Worm (Caenorhabditis elegans) whole organism, midembryonic: ENCODE results near the gene mcm-3.

Experiments used
- cog-1 ChIP-seq: sonication (generic microtip); optimal IDR thresholded peaks from 2 replicates; lab custom pipeline; 2016; ENCODE audit warnings: missing genetic modification characterization, missing compliant biosample characterization
- flt-1 ChIP-seq: fragments of 200-800 bp; sonication (Bioruptor generic); IDR thresholded peaks from 2 replicates; pipeline ENCODE4 v1.3.6; 2022; ENCODE audit warnings: missing genetic modification characterization, missing compliant biosample characterization
- tab-1 ChIP-seq: fragments of 200-800 bp; sonication (Bioruptor generic); IDR thresholded peaks from 2 replicates; pipeline ENCODE4 v1.3.6; 2022; ENCODE audit warnings: missing genetic modification characterization, missing compliant biosample characterization
- ztf-23 ChIP-seq: fragments of 200-800 bp; sonication (Bioruptor generic); IDR thresholded peaks from 2 replicates; pipeline ENCODE4 v1.3.6; 2022; ENCODE audit warnings: missing genetic modification reagents, missing genetic modification characterization, missing compliant biosample characterization
- ztf-29 ChIP-seq: fragments of 200-800 bp; sonication (Bioruptor generic); IDR thresholded peaks from 2 replicates; pipeline ENCODE4 v1.3.6; 2022; ENCODE audit warnings: missing genetic modification reagents, missing genetic modification characterization, missing compliant biosample characterization

DNA sequence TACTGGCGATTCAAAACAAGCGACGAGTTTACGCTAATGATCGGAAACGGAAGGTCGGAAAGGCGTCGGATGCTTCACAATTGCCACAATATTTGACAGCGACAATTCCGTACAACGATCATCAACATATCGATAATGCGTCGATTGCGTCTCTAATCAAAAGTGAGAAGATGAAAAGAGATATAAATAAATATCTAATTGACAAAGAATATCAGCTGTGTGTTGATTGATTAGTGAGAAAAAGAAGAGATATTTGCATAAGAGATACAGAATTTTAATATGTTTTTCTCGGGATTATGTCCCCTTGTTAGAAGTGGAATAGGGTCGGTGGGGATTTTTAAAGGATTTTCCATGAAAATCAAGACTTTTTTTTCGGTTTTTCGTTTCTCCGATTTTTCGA lies 19.2 kb upstream of the mcm-3 start:
- TF ChIP-seq ztf-29 (no peak), cog-1 (no peak), flt-1 (no peak), ztf-23 (GFP tag; lab: Robert Waterston, UW) (no peak), tab-1 (no peak)
